Fruit fly (Drosophila melanogaster) whole organism, prepupa: ENCODE data around the gene CG15643.
A peak's percentile ranks its signal among the peaks of the same experiment; 100 is the strongest.

Source experiments
- Blimp-1 ChIP-seq: fragments of 200-800 bp; sonication (Bioruptor generic); optimal IDR thresholded peaks from 3 replicates; lab custom pipeline; 2017; ENCODE audit warnings: missing biosample characterization, missing genetic modification characterization, mild to moderate bottlenecking, moderate library complexity, missing genetic modification reagents
- CG10631 ChIP-seq: fragments of 200-800 bp; sonication (Bioruptor generic); optimal IDR thresholded peaks from 2 replicates; lab custom pipeline; 2016; ENCODE audit warnings: missing biosample characterization, missing genetic modification characterization
- CG11762 ChIP-seq: fragments of 200-800 bp; sonication (Bioruptor generic); optimal IDR thresholded peaks from 3 replicates; lab custom pipeline; 2016; ENCODE audit warnings: missing biosample characterization, missing genetic modification characterization; ENCODE audit not compliant: insufficient read depth
- CG11902 ChIP-seq: fragments of 200-800 bp; sonication (Bioruptor generic); optimal IDR thresholded peaks from 3 replicates; lab custom pipeline; 2016; ENCODE audit warnings: missing biosample characterization, missing genetic modification characterization
- CG15336 ChIP-seq: fragments of 200-800 bp; sonication (Bioruptor generic); IDR thresholded peaks from 2 replicates; pipeline ENCODE4 v1.3.6; 2022; ENCODE audit warnings: missing biosample characterization, missing genetic modification characterization
- CG16779 ChIP-seq: fragments of 200-800 bp; sonication (Bioruptor generic); optimal IDR thresholded peaks from 3 replicates; lab custom pipeline; 2017; ENCODE audit warnings: missing biosample characterization, mild to moderate bottlenecking, missing genetic modification characterization
- CG3032 ChIP-seq: fragments of 200-800 bp; optimal IDR thresholded peaks from 2 replicates; lab custom pipeline; 2019; ENCODE audit warnings: missing biosample characterization, mild to moderate bottlenecking, missing genetic modification characterization, moderate library complexity
- CG32006 ChIP-seq: fragments of 200-800 bp; sonication (Bioruptor generic); optimal IDR thresholded peaks from 3 replicates; lab custom pipeline; 2017; ENCODE audit warnings: missing biosample characterization, mild to moderate bottlenecking, missing genetic modification characterization
- CG34406 ChIP-seq: fragments of 200-800 bp; sonication (Bioruptor generic); optimal IDR thresholded peaks from 3 replicates; lab custom pipeline; 2016; ENCODE audit warnings: missing biosample characterization, missing genetic modification characterization
- CG3919 ChIP-seq: fragments of 200-800 bp; sonication (Bioruptor generic); optimal IDR thresholded peaks from 3 replicates; lab custom pipeline; 2016; ENCODE audit warnings: missing biosample characterization, missing genetic modification characterization
- CG4318 ChIP-seq: fragments of 200-800 bp; sonication (Bioruptor generic); optimal IDR thresholded peaks from 3 replicates; lab custom pipeline; 2017; ENCODE audit warnings: missing biosample characterization, mild to moderate bottlenecking, missing genetic modification characterization
- CG6163 ChIP-seq: fragments of 200-800 bp; sonication (Bioruptor generic); IDR thresholded peaks from 3 replicates; pipeline ENCODE4 v1.3.6; 2022; ENCODE audit warnings: missing biosample characterization, missing genetic modification characterization
- CG6792 ChIP-seq: fragments of 200-800 bp; sonication (Bioruptor generic); optimal IDR thresholded peaks from 3 replicates; lab custom pipeline; 2016; ENCODE audit warnings: missing biosample characterization, missing genetic modification characterization
- CG6808 ChIP-seq: fragments of 200-800 bp; sonication (Bioruptor generic); optimal IDR thresholded peaks from 3 replicates; lab custom pipeline; 2017; ENCODE audit warnings: missing biosample characterization, missing genetic modification characterization, mild to moderate bottlenecking, moderate library complexity, missing genetic modification reagents
- CG7368 ChIP-seq: fragments of 200-800 bp; sonication (Bioruptor generic); optimal IDR thresholded peaks from 3 replicates; lab custom pipeline; 2016; ENCODE audit warnings: missing biosample characterization, missing genetic modification characterization
- CG8119 ChIP-seq: fragments of 200-800 bp; sonication (Bioruptor generic); IDR thresholded peaks from 3 replicates; pipeline ENCODE4 v1.3.6; 2022; ENCODE audit warnings: missing biosample characterization, missing genetic modification characterization
- CG8632 ChIP-seq: fragments of 200-800 bp; sonication (Bioruptor generic); optimal IDR thresholded peaks from 3 replicates; lab custom pipeline; 2016; ENCODE audit warnings: missing biosample characterization, missing genetic modification characterization
- Eip78C ChIP-seq: fragments of 200-800 bp; sonication (Bioruptor generic); peaks from one replicate; lab custom pipeline; 2016; ENCODE audit warnings: missing biosample characterization, missing genetic modification characterization
- Gug ChIP-seq: fragments of 200-800 bp; sonication (Bioruptor generic); IDR thresholded peaks from 2 replicates; pipeline ENCODE4 v1.3.6; 2022; ENCODE audit warnings: missing biosample characterization, missing genetic modification characterization
- Hr38 ChIP-seq: sonication (Bioruptor generic); optimal IDR thresholded peaks from 2 replicates; lab custom pipeline; 2016; ENCODE audit warnings: missing biosample characterization, missing genetic modification characterization
- Hr39 ChIP-seq: fragments of 200-800 bp; sonication (Bioruptor generic); optimal IDR thresholded peaks from 2 replicates; lab custom pipeline; 2016; ENCODE audit warnings: missing biosample characterization, missing genetic modification characterization
- Lpt ChIP-seq: fragments of 200-800 bp; sonication (Bioruptor generic); optimal IDR thresholded peaks from 3 replicates; lab custom pipeline; 2016; ENCODE audit warnings: missing biosample characterization, missing genetic modification characterization
- Met ChIP-seq: fragments of 200-800 bp; sonication (Bioruptor generic); optimal IDR thresholded peaks from 3 replicates; lab custom pipeline; 2016; ENCODE audit warnings: missing biosample characterization, missing genetic modification characterization
- OdsH ChIP-seq: fragments of 200-800 bp; sonication (Bioruptor generic); optimal IDR thresholded peaks from 3 replicates; lab custom pipeline; 2016; ENCODE audit warnings: missing biosample characterization, missing genetic modification characterization
- Sox102F ChIP-seq: fragments of 200-800 bp; sonication (Bioruptor generic); optimal IDR thresholded peaks from 2 replicates; lab custom pipeline; 2016; ENCODE audit warnings: missing biosample characterization, mild to moderate bottlenecking, missing genetic modification characterization
- Sox14 ChIP-seq: fragments of 200-800 bp; sonication (Bioruptor generic); optimal IDR thresholded peaks from 3 replicates; lab custom pipeline; 2016; ENCODE audit warnings: missing biosample characterization, missing genetic modification characterization
- achi ChIP-seq: fragments of 200-800 bp; sonication (Bioruptor generic); optimal IDR thresholded peaks from 3 replicates; lab custom pipeline; 2016; ENCODE audit warnings: missing biosample characterization, missing genetic modification characterization
- acj6 ChIP-seq: fragments of 200-800 bp; sonication (Bioruptor generic); optimal IDR thresholded peaks from 3 replicates; lab custom pipeline; 2016; ENCODE audit warnings: missing biosample characterization, missing genetic modification characterization
- dac ChIP-seq: fragments of 200-800 bp; sonication (Bioruptor generic); optimal IDR thresholded peaks from 2 replicates; lab custom pipeline; 2017; ENCODE audit warnings: missing biosample characterization, mild to moderate bottlenecking, missing genetic modification characterization
- eg ChIP-seq: fragments of 200-800 bp; sonication (Bioruptor generic); IDR thresholded peaks from 3 replicates; pipeline ENCODE4 v1.3.6; 2022; ENCODE audit warnings: missing biosample characterization, missing genetic modification characterization
- esn ChIP-seq: fragments of 200-800 bp; sonication (Bioruptor generic); optimal IDR thresholded peaks from 2 replicates; lab custom pipeline; 2016; ENCODE audit warnings: missing biosample characterization, mild to moderate bottlenecking, missing genetic modification characterization, moderate library complexity
- fkh ChIP-seq: fragments of 200-800 bp; sonication (Bioruptor generic); optimal IDR thresholded peaks from 3 replicates; lab custom pipeline; 2017; ENCODE audit warnings: missing biosample characterization, mild to moderate bottlenecking, missing genetic modification characterization, moderate library complexity
- lz ChIP-seq: fragments of 200-800 bp; sonication (Bioruptor generic); optimal IDR thresholded peaks from 3 replicates; lab custom pipeline; 2016; ENCODE audit warnings: missing biosample characterization, missing genetic modification characterization
- pdm3 ChIP-seq: fragments of 200-800 bp; sonication (Bioruptor generic); optimal IDR thresholded peaks from 3 replicates; lab custom pipeline; 2016; ENCODE audit warnings: missing biosample characterization, missing genetic modification characterization
- salr ChIP-seq, 2 experiments: fragments of 200-800 bp; sonication (Bioruptor generic); optimal IDR thresholded peaks; 3 replicates each; lab custom pipeline; 2016 to 2018; ENCODE audit warnings: missing biosample characterization in 2 of 2, missing genetic modification characterization in 2 of 2, mild to moderate bottlenecking in 1 of 2
- spab ChIP-seq: fragments of 200-800 bp; sonication (Bioruptor generic); optimal IDR thresholded peaks from 2 replicates; lab custom pipeline; 2017; ENCODE audit warnings: missing biosample characterization, mild to moderate bottlenecking, missing genetic modification characterization, missing genetic modification reagents
- ss ChIP-seq, 2 experiments: fragments of 200-800 bp; sonication (Bioruptor generic); optimal IDR thresholded peaks; 2 replicates in 1 of 2; 3 replicates in 1 of 2; lab custom pipeline; 2017 to 2018; ENCODE audit warnings: mild to moderate bottlenecking in 2 of 2, missing biosample characterization in 2 of 2, missing genetic modification characterization in 2 of 2, moderate library complexity in 1 of 2
- svp ChIP-seq: fragments of 200-800 bp; sonication (Bioruptor generic); peaks from one replicate; lab custom pipeline; 2016; ENCODE audit warnings: missing biosample characterization, missing genetic modification characterization
- topi ChIP-seq: fragments of 200-800 bp; sonication (Bioruptor generic); optimal IDR thresholded peaks from 3 replicates; lab custom pipeline; 2016; ENCODE audit warnings: missing biosample characterization, missing genetic modification characterization
- vri ChIP-seq: fragments of 200-800 bp; sonication (Bioruptor generic); optimal IDR thresholded peaks from 3 replicates; lab custom pipeline; 2016; ENCODE audit warnings: missing biosample characterization, mild to moderate bottlenecking, missing genetic modification characterization

The CG15643 gene

dm6 chrX:15593477-15594229 lies 21.7 kb upstream of the CG15643 start, which contains the start of gene Chsy:
Gene Chsy, minus strand, starts transcription at chrX:15593534.
- no peak for TF ChIP-seq CG11762 (GFP tag; lab: Kevin White, UChicago)
- TF ChIP-seq svp: peak; percentile 86
- peak; percentile 24 for TF ChIP-seq acj6 (GFP tag; lab: Kevin White, UChicago)
- no peak for TF ChIP-seq esn (GFP tag; lab: Kevin White, UChicago)
- no peak for TF ChIP-seq Sox14
- no peak for TF ChIP-seq CG11902 (GFP tag; lab: Kevin White, UChicago)
- no peak for TF ChIP-seq spab
- TF ChIP-seq eg: 0 out of 3 replicates have a peak, but pooled peaks have one; percentile 23
- peak; percentile 66 for TF ChIP-seq Eip78C
- TF ChIP-seq salr (GFP tag; optimal IDR thresholded peaks at IDR 0.05; lab: Kevin White, UChicago): peak in 1 of 2 experiments; percentile 36
- TF ChIP-seq vri: peak; percentile 40
- peak; percentile 55 for TF ChIP-seq CG6163
- peak; percentile 34 for TF ChIP-seq CG8632
- TF ChIP-seq dac: no peak
- TF ChIP-seq CG10631: peak; percentile 44
- TF ChIP-seq CG4318 (GFP tag; lab: Kevin White, UChicago): peak; percentile 0
- peak; percentile 36; the same call in 1 of the 3 replicates for TF ChIP-seq CG8119
- TF ChIP-seq Lpt: no peak
- peak; percentile 6 for TF ChIP-seq OdsH (GFP tag; lab: Kevin White, UChicago)
- TF ChIP-seq CG32006 (GFP tag; lab: Kevin White, UChicago): peak; percentile 46
- TF ChIP-seq fkh (GFP tag; lab: Kevin White, UChicago): no peak
- TF ChIP-seq Gug: 0 out of 2 replicates have a peak, but pooled peaks have one; percentile 11
- peak; percentile 36 for TF ChIP-seq CG6808 (GFP tag; lab: Kevin White, UChicago)
- TF ChIP-seq achi (GFP tag; lab: Kevin White, UChicago): peak; percentile 17
- TF ChIP-seq CG15336 (GFP tag; lab: Robert Waterston, UW): peak; percentile 7; the same call in 1 of the 2 replicates
- peak; percentile 9 for TF ChIP-seq CG16779 (tag; lab: Kevin White, UChicago)

- no peak for TF ChIP-seq Hr38 (GFP tag; lab: Kevin White, UChicago)
- TF ChIP-seq Lpt: no peak
- peak; percentile 51 for TF ChIP-seq vri
- TF ChIP-seq fkh (GFP tag; lab: Kevin White, UChicago): peak; percentile 20
- no peak for TF ChIP-seq lz (GFP tag; lab: Kevin White, UChicago)
- no peak for TF ChIP-seq Gug
- TF ChIP-seq ss (GFP tag; optimal IDR thresholded peaks at IDR 0.05; lab: Kevin White, UChicago): no peak
Measured at dm6 chrX:15592822-15593476, 21.0 kb upstream of the CG15643 start.

dm6 chrX:15591721-15592491 lies 20.0 kb upstream of the CG15643 start:
- TF ChIP-seq topi (GFP tag; lab: Kevin White, UChicago): peak; percentile 5
- TF ChIP-seq svp: peak; percentile 71
- no peak for TF ChIP-seq CG16779 (tag; lab: Kevin White, UChicago)
- no peak for TF ChIP-seq Sox102F
- TF ChIP-seq Eip78C: peak; percentile 41
- peak; percentile 11 for TF ChIP-seq CG4318 (GFP tag; lab: Kevin White, UChicago)
- TF ChIP-seq CG3919: no peak
- TF ChIP-seq Hr39 (GFP tag; lab: Kevin White, UChicago): no peak
- TF ChIP-seq CG34406: no peak
- TF ChIP-seq Met (GFP tag; lab: Kevin White, UChicago): no peak
- peak; percentile 66 for TF ChIP-seq fkh (GFP tag; lab: Kevin White, UChicago)
- TF ChIP-seq pdm3 (GFP tag; lab: Kevin White, UChicago): no peak
- no peak for TF ChIP-seq CG6792 (GFP tag; lab: Kevin White, UChicago)
- peak; percentile 22; the same call in 1 of the 3 replicates for TF ChIP-seq CG6163
- TF ChIP-seq vri: peak; percentile 34
- peak; percentile 35; the same call in 1 of the 2 replicates for TF ChIP-seq CG15336 (GFP tag; lab: Robert Waterston, UW)
- peak; percentile 7 for TF ChIP-seq esn (GFP tag; lab: Kevin White, UChicago)
- no peak for TF ChIP-seq CG3032 (tag; lab: Kevin White, UChicago)
- TF ChIP-seq Sox14: no peak
- TF ChIP-seq CG8119: 0 out of 3 replicates have a peak, but pooled peaks have one; percentile 30
- TF ChIP-seq Blimp-1 (GFP tag; lab: Kevin White, UChicago): no peak
- TF ChIP-seq CG7368 (GFP tag; lab: Kevin White, UChicago): no peak
